Fruit fly (Drosophila melanogaster): ENCODE data around the gene CG14414.

CG14414 gene

dm6 chrX:14627080-14627796 lies 46.8 kb downstream of the CG14414 start (continued):
- peak; percentile 74 for TF ChIP-seq CG17385 (GFP tag; optimal IDR thresholded peaks at IDR 0.05)
- TF ChIP-seq BEAF-32 (GFP tag; optimal IDR thresholded peaks at IDR 0.05) = no peak
- peak; percentile 54 for TF ChIP-seq CG12299 (tag; optimal IDR thresholded peaks at IDR 0.05)
- peak; percentile 61 for TF ChIP-seq onecut (GFP tag; IDR thresholded peaks at IDR 0.05)
- peak; percentile 74 for TF ChIP-seq Asciz (GFP tag; optimal IDR thresholded peaks at IDR 0.05)
- TF ChIP-seq Hey (tag; optimal IDR thresholded peaks at IDR 0.05) = no peak
- peak; percentile 83 for TF ChIP-seq az2 (GFP tag; optimal IDR thresholded peaks at IDR 0.05)
- TF ChIP-seq fd64A (GFP tag; optimal IDR thresholded peaks at IDR 0.05) = peak; percentile 37
- no peak for TF ChIP-seq luna (GFP tag; optimal IDR thresholded peaks at IDR 0.05)
- TF ChIP-seq mld (GFP tag; IDR thresholded peaks at IDR 0.05; ENCODE audit: partially characterized antibody) = no peak
- no peak for TF ChIP-seq sr (GFP tag; IDR thresholded peaks at IDR 0.05)
- peak; percentile 71 for TF ChIP-seq H15 (GFP tag; IDR thresholded peaks at IDR 0.05)
- peak; percentile 64 for TF ChIP-seq Lhr (GFP tag; optimal IDR thresholded peaks at IDR 0.05)
- peak; percentile 62 for TF ChIP-seq Atf-2 (GFP tag; optimal IDR thresholded peaks at IDR 0.05)
- TF ChIP-seq CG12942 (GFP tag; optimal IDR thresholded peaks at IDR 0.05) = peak; percentile 71
- peak; percentile 72 for TF ChIP-seq CG5245 (GFP tag; optimal IDR thresholded peaks at IDR 0.05)
- TF ChIP-seq kay (GFP tag; optimal IDR thresholded peaks at IDR 0.05) = peak; percentile 53
- peak; percentile 73 for TF ChIP-seq Camta (GFP tag; optimal IDR thresholded peaks at IDR 0.05)
- TF ChIP-seq hth (optimal IDR thresholded peaks at IDR 0.05) = no peak
- peak; percentile 74 for TF ChIP-seq pum (GFP tag; optimal IDR thresholded peaks at IDR 0.05)
- peak; percentile 70 for TF ChIP-seq jing (GFP tag; optimal IDR thresholded peaks at IDR 0.05)
- peak; percentile 67 for TF ChIP-seq CG5180 (GFP tag; optimal IDR thresholded peaks at IDR 0.05)
- no peak for TF ChIP-seq CG14965 (GFP tag; optimal IDR thresholded peaks at IDR 0.05; ENCODE audit: borderline replicate concordance)
- TF ChIP-seq Gug (GFP tag; IDR thresholded peaks at IDR 0.05) = peak; percentile 43; the same call in 2 of the 4 replicates
- peak; percentile 91 for TF ChIP-seq dmrt99B (tag; optimal IDR thresholded peaks at IDR 0.05)
- TF ChIP-seq HLH3B (GFP tag; IDR thresholded peaks at IDR 0.05) = peak; percentile 79
- peak; percentile 10 for TF ChIP-seq cato (GFP tag; optimal IDR thresholded peaks at IDR 0.05; ENCODE audit: borderline replicate concordance)
- TF ChIP-seq CG15073 (GFP tag; optimal IDR thresholded peaks at IDR 0.05) = peak; percentile 54
- TF ChIP-seq CG2116 (GFP tag; optimal IDR thresholded peaks at IDR 0.05) = peak; percentile 51
- TF ChIP-seq sqz (GFP tag; optimal IDR thresholded peaks at IDR 0.05) = peak; percentile 60
- TF ChIP-seq Drgx (GFP tag; IDR thresholded peaks at IDR 0.05) = no peak
- peak; percentile 49 for TF ChIP-seq CG18764 (GFP tag; optimal IDR thresholded peaks at IDR 0.05)
- peak; percentile 48 for TF ChIP-seq CG13624 (GFP tag; optimal IDR thresholded peaks at IDR 0.05)
- peak; percentile 56 for TF ChIP-seq odd (GFP tag; optimal IDR thresholded peaks at IDR 0.05)
- peak; percentile 57 for TF ChIP-seq Atf3 (GFP tag; optimal IDR thresholded peaks at IDR 0.05)
- TF ChIP-seq CG31441 (GFP tag; IDR thresholded peaks at IDR 0.05) = peak; percentile 94
- peak; percentile 58 to 73 for TF ChIP-seq dpn (GFP tag; optimal IDR thresholded peaks at IDR 0.05)
- peak; percentile 68 for TF ChIP-seq CG10654 (GFP tag; optimal IDR thresholded peaks at IDR 0.05)
- no peak for TF ChIP-seq CG8478 (optimal IDR thresholded peaks at IDR 0.05)
- peak; percentile 23 for TF ChIP-seq CrebB (tag; optimal IDR thresholded peaks at IDR 0.05)
- peak; percentile 65 for TF ChIP-seq lab (GFP tag; optimal IDR thresholded peaks at IDR 0.05)
- peak; percentile 29; the same call in 1 of the 2 replicates for TF ChIP-seq wdn (GFP tag; IDR thresholded peaks at IDR 0.05)
- TF ChIP-seq CG30020 (tag; optimal IDR thresholded peaks at IDR 0.05) = peak; percentile 56
- TF ChIP-seq Bdp1 (GFP tag; optimal IDR thresholded peaks at IDR 0.05) = peak; percentile 54
- TF ChIP-seq caup (GFP tag; optimal IDR thresholded peaks at IDR 0.05; ENCODE audit: severe bottlenecking) = peak; percentile 36
- peak; percentile 47; the same call in 2 of the 3 replicates for TF ChIP-seq B-H1 (GFP tag; IDR thresholded peaks at IDR 0.05)
- TF ChIP-seq CG17829 (tag; optimal IDR thresholded peaks at IDR 0.05) = peak; percentile 94
- TF ChIP-seq al (GFP tag; IDR thresholded peaks at IDR 0.05) = no peak
- TF ChIP-seq disco-r (GFP tag; optimal IDR thresholded peaks at IDR 0.05) = no peak
- TF ChIP-seq CG4617 (GFP tag; optimal IDR thresholded peaks at IDR 0.05; ENCODE audit: borderline replicate concordance) = peak; percentile 32

All from whole organism, embryonic.